Worm (Caenorhabditis elegans): Measurements from ENCODE around the gene pha-1.
"Not testable (repeated sequence)": the region's sequence is repeated elsewhere in the genome, so short reads cannot be mapped to it uniquely, and the experiment has no call there.

pha-1 gene

DNA sequence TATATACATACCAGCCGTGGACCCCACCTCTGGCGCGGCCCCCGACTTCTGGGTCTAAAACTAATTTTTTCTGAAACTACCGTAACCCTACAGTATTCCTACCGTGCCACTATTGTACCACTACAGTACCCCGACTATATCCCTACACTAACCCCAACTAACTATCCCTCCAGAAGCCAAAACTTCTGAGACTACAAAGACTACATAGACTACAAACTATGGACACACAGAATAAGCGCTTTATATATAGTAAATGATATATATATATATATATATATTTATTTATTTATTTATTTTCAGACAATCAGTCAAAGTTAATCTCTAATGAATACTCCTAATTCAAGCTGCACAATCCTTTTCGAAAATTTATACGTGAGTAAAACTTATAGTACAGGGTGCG lies at the start of gene pha-1:
Gene pha-1, plus strand, starts transcription at position 301 of the 400 bp plus-strand sequence.
- not testable (repeated sequence) for TF ChIP-seq pha-4, Y22D7AL.16, odd-2 (tag; optimal IDR thresholded peaks at IDR 0.05)

DNA sequence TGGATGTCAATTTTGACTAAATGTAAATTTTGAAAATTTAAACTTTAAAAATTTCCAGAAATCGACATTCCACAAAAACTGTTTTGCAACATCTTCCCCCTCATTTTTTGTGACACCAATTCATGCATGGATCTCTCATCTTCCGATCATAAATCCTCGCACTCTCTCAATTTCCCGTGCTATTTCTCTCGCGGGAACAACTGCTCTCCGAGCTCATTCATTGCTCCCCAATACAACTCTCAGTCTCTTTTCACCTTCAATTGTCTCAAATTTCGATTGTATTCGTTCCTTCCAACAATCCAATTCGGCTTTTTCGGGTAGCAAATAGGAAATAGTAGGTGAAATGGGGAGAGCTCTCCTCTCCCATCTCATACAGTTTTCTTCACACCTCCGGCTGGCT lies 49.0 kb upstream of the pha-1 start:
- TF ChIP-seq ceh-18 (tag; optimal IDR thresholded peaks at IDR 0.05) (peak; percentile 18), ceh-34 (tag; optimal IDR thresholded peaks at IDR 0.05) (peak; percentile 42), mec-3 (tag; optimal IDR thresholded peaks at IDR 0.05; ENCODE audit: borderline replicate concordance) (no peak)

DNA sequence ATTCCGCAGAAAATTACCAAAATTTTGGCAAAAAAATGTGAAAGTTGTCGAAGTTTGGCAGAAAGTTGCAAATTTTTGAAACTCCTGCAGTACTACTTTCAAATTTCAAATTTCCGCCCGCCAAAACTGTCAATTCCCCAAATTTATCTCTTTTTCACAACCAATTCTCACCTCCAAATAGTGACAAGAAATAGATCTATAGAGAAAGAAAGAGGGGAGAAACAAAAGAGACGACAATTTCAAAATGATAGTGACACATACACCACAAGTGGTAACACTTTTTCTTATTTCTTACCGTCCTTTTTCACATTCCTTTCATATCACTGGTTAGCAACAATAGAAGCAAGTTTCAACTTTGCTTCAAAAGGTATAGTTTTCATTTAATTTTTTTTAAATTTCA lies 47.6 kb upstream of the pha-1 start:
- TF ChIP-seq ztf-16 (tag; optimal IDR thresholded peaks at IDR 0.05): no peak
- no peak for TF ChIP-seq ceh-31 (tag; optimal IDR thresholded peaks at IDR 0.05)
- no peak for TF ChIP-seq ceh-6 (GFP tag; optimal IDR thresholded peaks at IDR 0.05)
- TF ChIP-seq hlh-15 (tag; optimal IDR thresholded peaks at IDR 0.05): no peak
- TF ChIP-seq sox-4 (tag; optimal IDR thresholded peaks at IDR 0.05): no peak
- TF ChIP-seq C08G9.2 (tag; optimal IDR thresholded peaks at IDR 0.05): no peak
- no peak for TF ChIP-seq K09A11.1 (tag; optimal IDR thresholded peaks at IDR 0.05; ENCODE audit: insufficient read depth)
- TF ChIP-seq nhr-11 (tag; optimal IDR thresholded peaks at IDR 0.05): no peak
- no peak for TF ChIP-seq fax-1 (tag; optimal IDR thresholded peaks at IDR 0.05)
- no peak for TF ChIP-seq pha-2 (tag; optimal IDR thresholded peaks at IDR 0.05)
- no peak for TF ChIP-seq lin-11 (tag; optimal IDR thresholded peaks at IDR 0.05)
- no peak for TF ChIP-seq ceh-24 (tag; optimal IDR thresholded peaks at IDR 0.05)
- TF ChIP-seq pat-9 (tag; optimal IDR thresholded peaks at IDR 0.05): no peak
- TF ChIP-seq pax-1 (tag; optimal IDR thresholded peaks at IDR 0.05): no peak
- no peak for TF ChIP-seq nfya-1 (tag; optimal IDR thresholded peaks at IDR 0.05)
- TF ChIP-seq dve-1 (tag; optimal IDR thresholded peaks at IDR 0.05): no peak
- no peak for TF ChIP-seq ceh-14 (tag; optimal IDR thresholded peaks at IDR 0.05)
- no peak for TF ChIP-seq Y22D7AL.16 (tag; optimal IDR thresholded peaks at IDR 0.05)

DNA sequence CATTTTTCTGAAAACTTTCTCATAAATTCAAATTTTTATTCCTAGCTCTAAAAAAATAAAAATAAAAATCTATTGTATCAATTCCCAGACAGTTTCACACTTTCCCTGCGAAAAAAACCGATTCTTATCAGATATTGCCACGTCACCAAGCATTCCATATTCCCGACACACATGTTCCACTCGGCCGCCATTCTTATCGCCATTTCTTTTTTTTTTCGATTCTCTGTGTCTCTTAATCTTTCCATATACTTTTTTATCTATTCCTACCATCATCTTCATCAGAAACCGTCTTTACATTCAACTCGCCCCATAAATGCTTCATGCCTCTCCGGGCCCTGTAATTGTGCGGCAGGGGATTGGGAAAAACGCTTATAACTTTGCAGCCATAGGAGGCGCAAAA lies 44.1 kb upstream of the pha-1 start:
- TF ChIP-seq elt-2 (tag; optimal IDR thresholded peaks at IDR 0.05) (peak; percentile 52), fkh-10 (GFP tag; optimal IDR thresholded peaks at IDR 0.05) (no peak)

DNA sequence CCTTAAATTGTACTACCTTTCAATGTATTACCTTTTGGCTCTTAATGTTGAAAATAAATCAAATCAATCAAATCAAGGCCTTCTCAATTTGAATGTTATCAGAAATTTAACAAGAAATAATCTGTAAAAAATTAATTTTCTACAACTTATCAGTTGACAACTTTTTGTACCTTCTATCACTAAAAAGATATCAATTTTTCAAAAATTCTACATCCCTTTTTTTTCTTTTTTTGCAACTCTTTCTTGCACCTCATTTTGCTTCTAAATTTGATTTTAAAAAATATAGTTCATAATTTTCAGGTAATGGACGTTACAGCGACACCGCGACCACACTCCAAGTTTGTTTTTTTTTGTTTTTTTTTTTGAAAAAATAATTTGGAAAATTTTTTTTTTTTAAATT lies 43.4 kb upstream of the pha-1 start, which contains the start of gene W09D6.5:
Gene W09D6.5, plus strand, starts transcription at position 301 of the 400 bp plus-strand sequence.
- TF ChIP-seq lim-6 (tag; optimal IDR thresholded peaks at IDR 0.05): no peak
- no peak for TF ChIP-seq hlh-8 (tag; optimal IDR thresholded peaks at IDR 0.05)
- TF ChIP-seq ceh-19 (GFP tag; optimal IDR thresholded peaks at IDR 0.05): no peak
- TF ChIP-seq pax-1 (tag; optimal IDR thresholded peaks at IDR 0.05): no peak
- no peak for TF ChIP-seq ceh-45 (GFP tag; IDR thresholded peaks at IDR 0.05)
- no peak for TF ChIP-seq dve-1 (tag; optimal IDR thresholded peaks at IDR 0.05)

DNA sequence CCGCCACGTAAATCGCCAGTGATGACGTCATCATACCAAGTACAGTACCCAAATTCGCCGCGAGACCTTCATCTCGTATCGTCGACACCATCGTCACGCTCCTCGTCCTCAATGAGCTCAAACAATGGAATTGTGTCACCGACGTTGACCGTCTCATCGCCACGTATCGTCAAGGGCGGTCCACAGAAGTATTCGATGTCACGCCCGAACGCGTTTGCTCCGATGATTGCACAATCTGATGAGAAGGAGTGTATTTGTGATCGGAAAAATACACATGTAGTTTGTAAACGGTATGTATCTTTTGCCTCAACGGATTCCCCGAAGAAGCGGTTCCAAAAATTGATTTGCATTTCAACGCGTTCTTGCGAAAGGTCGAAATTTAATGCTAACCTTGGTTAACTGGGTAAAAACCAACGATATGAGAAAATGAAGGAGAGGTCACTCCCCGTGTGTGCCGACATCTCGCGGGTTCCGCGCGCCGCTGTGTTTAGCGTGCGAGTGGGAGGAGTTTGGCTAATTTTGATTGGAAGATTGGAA lies 41.4 kb upstream of the pha-1 start:
- TF ChIP-seq F13H6.1 (tag; optimal IDR thresholded peaks at IDR 0.05) (no peak), sdc-2 (tag; optimal IDR thresholded peaks at IDR 0.05) (no peak), nfya-1 (tag; optimal IDR thresholded peaks at IDR 0.05) (peak; percentile 75), ama-1 (optimal IDR thresholded peaks at IDR 0.05) (peak; percentile 89)

Data from whole organism, late embryonic.